Fruit fly (Drosophila melanogaster) whole organism, pupa: ENCODE results near the gene Vdup1.

Experiments used
- CG10348 ChIP-seq: fragments of 200-800 bp; sonication (Bioruptor generic); IDR thresholded peaks from 2 replicates; pipeline ENCODE4 v1.3.6; 2022; ENCODE audit warnings: missing biosample characterization, missing genetic modification characterization
- CG12605 ChIP-seq: fragments of 200-800 bp; sonication (Bioruptor generic); IDR thresholded peaks from 2 replicates; pipeline ENCODE4 v1.3.6; 2022; ENCODE audit warnings: missing biosample characterization, missing genetic modification characterization
- CG13204 ChIP-seq: fragments of 200-800 bp; sonication (Bioruptor generic); optimal IDR thresholded peaks from 2 replicates; lab custom pipeline; 2018; ENCODE audit warnings: missing biosample characterization, mild to moderate bottlenecking, missing genetic modification characterization, moderate library complexity
- CG14655 ChIP-seq: fragments of 200-800 bp; sonication (Bioruptor generic); optimal IDR thresholded peaks from 3 replicates; lab custom pipeline; 2017; ENCODE audit warnings: mild to moderate bottlenecking, missing biosample characterization, missing genetic modification reagents, missing genetic modification characterization
- CG15710 ChIP-seq: fragments of 200-800 bp; sonication (Bioruptor generic); optimal IDR thresholded peaks from 2 replicates; lab custom pipeline; 2018; ENCODE audit warnings: missing biosample characterization, mild to moderate bottlenecking, missing genetic modification characterization, moderate library complexity
- CG17806 ChIP-seq: fragments of 200-800 bp; sonication (Bioruptor generic); optimal IDR thresholded peaks from 2 replicates; lab custom pipeline; 2018; ENCODE audit warnings: missing biosample characterization, mild to moderate bottlenecking, missing genetic modification characterization, moderate library complexity
- CG32121 ChIP-seq: fragments of 200-800 bp; sonication (Bioruptor generic); IDR thresholded peaks from 2 replicates; pipeline ENCODE4 v1.3.6; 2022; ENCODE audit warnings: missing biosample characterization, missing genetic modification characterization
- CG34367 ChIP-seq: fragments of 200-800 bp; sonication (Bioruptor generic); optimal IDR thresholded peaks from 2 replicates; lab custom pipeline; 2018; ENCODE audit warnings: missing biosample characterization, mild to moderate bottlenecking, missing genetic modification characterization
- CG4496 ChIP-seq: fragments of 200-800 bp; sonication (Bioruptor generic); IDR thresholded peaks from 3 replicates; pipeline ENCODE4 v1.3.6; 2022; ENCODE audit warnings: missing biosample characterization, missing genetic modification characterization
- CG8159 ChIP-seq: fragments of 200-800 bp; sonication (Bioruptor generic); optimal IDR thresholded peaks from 3 replicates; lab custom pipeline; 2018; ENCODE audit warnings: missing biosample characterization, mild to moderate bottlenecking, missing genetic modification characterization, moderate library complexity
- CG8301 ChIP-seq: fragments of 200-800 bp; sonication (Bioruptor generic); optimal IDR thresholded peaks from 2 replicates; lab custom pipeline; 2018; ENCODE audit warnings: missing biosample characterization, mild to moderate bottlenecking, missing genetic modification characterization
- CG9948 ChIP-seq: fragments of 200-800 bp; sonication (Bioruptor generic); optimal IDR thresholded peaks from 2 replicates; lab custom pipeline; 2018; ENCODE audit warnings: missing biosample characterization, mild to moderate bottlenecking, missing genetic modification characterization, moderate library complexity
- D1 ChIP-seq: fragments of 200-800 bp; sonication (Bioruptor generic); optimal IDR thresholded peaks from 2 replicates; lab custom pipeline; 2018; ENCODE audit warnings: missing biosample characterization, mild to moderate bottlenecking, missing genetic modification characterization, moderate library complexity
- EcR ChIP-seq: fragments of 200-800 bp; sonication (Bioruptor generic); optimal IDR thresholded peaks from 3 replicates; lab custom pipeline; 2019; ENCODE audit warnings: missing biosample characterization, missing genetic modification characterization, mild to moderate bottlenecking, moderate library complexity, missing genetic modification reagents
- Ets98B ChIP-seq: fragments of 200-800 bp; sonication (Bioruptor generic); IDR thresholded peaks from 2 replicates; pipeline ENCODE4 v1.3.6; 2022; ENCODE audit warnings: missing biosample characterization, missing genetic modification characterization
- Pif1A ChIP-seq: fragments of 200-800 bp; sonication (Bioruptor generic); optimal IDR thresholded peaks from 3 replicates; lab custom pipeline; 2016; ENCODE audit warnings: missing biosample characterization, missing genetic modification characterization
- Pif1B ChIP-seq: fragments of 200-800 bp; sonication (Bioruptor generic); optimal IDR thresholded peaks from 3 replicates; lab custom pipeline; 2016; ENCODE audit warnings: missing biosample characterization, missing genetic modification characterization
- Snoo ChIP-seq: fragments of 200-800 bp; sonication (Bioruptor generic); optimal IDR thresholded peaks from 3 replicates; lab custom pipeline; 2017; ENCODE audit warnings: missing biosample characterization, mild to moderate bottlenecking, missing genetic modification characterization, inconsistent platforms
- fd96Ca ChIP-seq: fragments of 200-800 bp; sonication (Bioruptor generic); IDR thresholded peaks from 3 replicates; pipeline ENCODE4 v1.3.6; 2022; ENCODE audit warnings: missing biosample characterization, missing genetic modification characterization
- gl ChIP-seq: fragments of 200-800 bp; sonication (Bioruptor generic); optimal IDR thresholded peaks from 2 replicates; lab custom pipeline; 2018; ENCODE audit warnings: missing biosample characterization, mild to moderate bottlenecking, missing genetic modification characterization
- rn ChIP-seq: fragments of 200-800 bp; sonication (Bioruptor generic); IDR thresholded peaks from 2 replicates; pipeline ENCODE4 v1.3.6; 2022; ENCODE audit warnings: missing biosample characterization, missing genetic modification characterization

Gene Vdup1

dm6 chr3L:159406-160084 is 19.2 kb downstream of the Vdup1 start:
- TF ChIP-seq Ets98B (GFP tag; lab: Robert Waterston, UW) (no peak), rn (GFP tag; lab: Robert Waterston, UW) (no peak), CG15710 (tag; lab: Kevin White, UChicago) (no peak), fd96Ca (GFP tag; lab: Robert Waterston, UW) (no peak), CG17806 (tag; lab: Kevin White, UChicago) (no peak), CG12605 (GFP tag; lab: Robert Waterston, UW) (no peak), Pif1B (GFP tag; lab: Kevin White, UChicago) (no peak), CG4496 (GFP tag; lab: Robert Waterston, UW) (no peak), CG14655 (GFP tag; lab: Kevin White, UChicago) (no peak), CG13204 (GFP tag; lab: Kevin White, UChicago) (no peak), gl (no peak), CG10348 (GFP tag; lab: Robert Waterston, UW) (no peak)

DNA sequence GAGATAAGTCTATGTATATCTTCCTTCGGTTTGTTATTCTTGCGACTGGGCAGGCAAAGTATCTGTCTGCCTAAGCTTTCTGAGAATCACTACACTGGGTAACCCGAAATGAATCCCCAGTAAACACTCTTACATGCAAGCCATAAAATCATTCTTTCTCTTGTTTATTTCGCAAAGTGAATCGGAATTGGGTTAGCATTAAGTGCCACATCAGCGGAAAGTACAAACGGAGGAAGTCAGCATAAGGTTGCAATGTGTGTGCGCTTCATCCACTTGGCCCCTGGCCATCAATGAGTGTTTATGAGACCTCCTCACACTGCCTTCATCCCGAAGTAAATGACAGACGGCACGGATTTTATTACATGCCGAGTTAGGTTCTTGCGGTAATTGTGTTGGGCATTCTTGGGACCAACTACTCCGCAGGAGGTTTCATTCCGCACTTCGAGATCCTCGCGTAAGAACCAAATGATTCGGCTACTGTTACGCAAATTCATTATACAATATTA is 21.0 kb downstream of the Vdup1 start:
- TF ChIP-seq CG9948 (tag; lab: Kevin White, UChicago) (no peak), CG12605 (GFP tag; lab: Robert Waterston, UW) (no peak), CG8159 (tag; lab: Kevin White, UChicago) (no peak), fd96Ca (GFP tag; lab: Robert Waterston, UW) (no peak), D1 (tag; lab: Kevin White, UChicago) (no peak), CG15710 (tag; lab: Kevin White, UChicago) (no peak), CG14655 (GFP tag; lab: Kevin White, UChicago) (no peak), CG10348 (GFP tag; lab: Robert Waterston, UW) (no peak), CG13204 (GFP tag; lab: Kevin White, UChicago) (no peak), CG17806 (tag; lab: Kevin White, UChicago) (no peak)
- TF ChIP-seq, all 21 proteins: peak for 0

DNA sequence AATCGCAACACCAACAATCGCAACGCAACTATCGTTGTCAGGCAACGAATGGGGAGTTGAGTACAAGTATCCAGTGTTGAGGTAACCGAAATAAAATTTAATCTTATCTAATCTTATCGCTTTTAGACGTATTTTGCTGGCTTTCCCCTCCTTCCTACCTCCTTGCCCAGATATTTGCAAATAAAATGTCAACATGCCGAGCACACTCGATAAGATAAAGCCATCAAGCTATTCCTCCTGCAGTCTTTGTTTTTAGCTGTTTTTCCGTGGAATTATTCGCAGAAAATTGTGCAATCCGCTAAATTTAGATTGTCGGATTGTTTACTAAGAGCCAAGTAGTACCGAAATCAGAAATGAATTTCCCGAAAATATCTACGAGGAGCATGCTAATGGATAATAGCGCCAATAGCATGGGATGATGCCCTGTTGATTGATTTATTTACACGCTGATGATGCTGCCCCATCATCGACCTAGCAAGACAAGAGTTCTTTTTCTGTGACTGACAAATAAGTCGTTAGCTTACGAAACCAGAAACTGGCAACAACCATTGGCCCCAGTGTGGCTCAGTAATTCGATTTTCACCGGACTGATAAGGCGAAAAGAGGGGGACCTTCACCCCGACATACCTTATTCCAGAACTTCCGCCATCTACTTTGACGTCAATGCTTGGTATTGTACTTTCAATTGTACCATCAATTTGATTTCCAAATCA is 22.0 kb downstream of the Vdup1 start:
- TF ChIP-seq CG17806 (tag; lab: Kevin White, UChicago) (no peak), Ets98B (GFP tag; lab: Robert Waterston, UW) (no peak), CG10348 (GFP tag; lab: Robert Waterston, UW) (no peak), Pif1A (GFP tag; lab: Kevin White, UChicago) (peak; percentile 18), Pif1B (GFP tag; lab: Kevin White, UChicago) (peak; percentile 13)
- TF ChIP-seq, all 21 proteins: peak for 2

dm6 chr3L:153670-154069 is 25.1 kb downstream of the Vdup1 start:
- TF ChIP-seq D1 (tag; lab: Kevin White, UChicago) (no peak), Pif1A (GFP tag; lab: Kevin White, UChicago) (no peak), EcR (GFP tag; lab: Kevin White, UChicago) (no peak), CG17806 (tag; lab: Kevin White, UChicago) (no peak), CG32121 (GFP tag; lab: Robert Waterston, UW) (no peak), CG8301 (tag; lab: Kevin White, UChicago) (no peak), Ets98B (GFP tag; lab: Robert Waterston, UW) (no peak), CG10348 (GFP tag; lab: Robert Waterston, UW) (no peak), CG34367 (tag; lab: Kevin White, UChicago) (no peak), fd96Ca (GFP tag; lab: Robert Waterston, UW) (no peak), CG9948 (tag; lab: Kevin White, UChicago) (no peak), CG15710 (tag; lab: Kevin White, UChicago) (no peak), Snoo (tag; lab: Kevin White, UChicago) (no peak), CG12605 (GFP tag; lab: Robert Waterston, UW) (no peak), CG4496 (GFP tag; lab: Robert Waterston, UW) (no peak), Pif1B (GFP tag; lab: Kevin White, UChicago) (no peak)

- TF ChIP-seq D1 (tag; lab: Kevin White, UChicago), result no peak
- no peak for TF ChIP-seq CG15710 (tag; lab: Kevin White, UChicago)
- TF ChIP-seq CG13204 (GFP tag; lab: Kevin White, UChicago), result no peak
- no peak for TF ChIP-seq EcR (GFP tag; lab: Kevin White, UChicago)
- no peak for TF ChIP-seq CG34367 (tag; lab: Kevin White, UChicago)
- TF ChIP-seq rn (GFP tag; lab: Robert Waterston, UW), result no peak
- TF ChIP-seq, all 21 proteins: peak for 0
These were observed 26.3 kb downstream of the Vdup1 start, which contains the start of the genes Dic61B and p130CAS for dm6 chr3L:152489-152888. TSS of gene Dic61B (minus strand) at chr3L:152589. TSS of gene p130CAS (plus strand) at chr3L:152884.
